Worm (Caenorhabditis elegans): ENCODE data around the gene srt-8.

- no peak for TF ChIP-seq nhr-11 (tag; optimal IDR thresholded peaks at IDR 0.05)
- TF ChIP-seq gmeb-2 (tag; optimal IDR thresholded peaks at IDR 0.05), result no peak
- no peak for TF ChIP-seq ceh-6 (GFP tag; optimal IDR thresholded peaks at IDR 0.05)
- TF ChIP-seq pax-1 (tag; optimal IDR thresholded peaks at IDR 0.05), result no peak
- no peak for TF ChIP-seq sox-4 (tag; optimal IDR thresholded peaks at IDR 0.05)
These were observed 2.4 kb downstream of the srt-8 start, which contains the start of gene acs-21 for ce11 chrV:3088768-3089167.

All from whole organism, late embryonic.